Worm (Caenorhabditis elegans) whole organism, young adult: ENCODE results near the gene F23H12.5.

Source experiments
- C17E4.6 ChIP-seq: fragments of 200-800 bp; sonication (Bioruptor generic); IDR thresholded peaks from 2 replicates; pipeline ENCODE4 v1.3.6; 2022; ENCODE audit warnings: missing genetic modification reagents, missing genetic modification characterization, missing compliant biosample characterization
- F10E7.11 ChIP-seq: sonication (generic microtip); optimal IDR thresholded peaks from 2 replicates; lab custom pipeline; 2017; ENCODE audit warnings: mild to moderate bottlenecking, missing genetic modification characterization, moderate library complexity, missing compliant biosample characterization
- athp-1 ChIP-seq: sonication (generic microtip); optimal IDR thresholded peaks from 2 replicates; lab custom pipeline; 2017; ENCODE audit warnings: mild to moderate bottlenecking, missing genetic modification characterization, missing compliant biosample characterization
- attf-3 ChIP-seq: fragments of 200-800 bp; sonication (Bioruptor generic); conservative IDR thresholded peaks from 2 replicates; pipeline ENCODE4 v1.3.6; 2022; ENCODE audit warnings: missing genetic modification reagents, missing genetic modification characterization, missing compliant biosample characterization
- ceh-79 ChIP-seq: sonication (generic microtip); optimal IDR thresholded peaks from 2 replicates; lab custom pipeline; 2017; ENCODE audit warnings: mild to moderate bottlenecking, missing genetic modification characterization, missing compliant biosample characterization
- fkh-3 ChIP-seq: sonication (generic microtip); optimal IDR thresholded peaks from 2 replicates; lab custom pipeline; 2016; ENCODE audit warnings: mild to moderate bottlenecking, missing genetic modification characterization, missing compliant biosample characterization
- him-1 ChIP-seq: sonication (generic microtip); optimal IDR thresholded peaks from 2 replicates; lab custom pipeline; 2016; ENCODE audit warnings: missing genotype, missing genetic modification reagents, missing genetic modification characterization, missing compliant biosample characterization
- madf-3 ChIP-seq: fragments of 200-800 bp; sonication (Bioruptor generic); IDR thresholded peaks from 2 replicates; pipeline ENCODE4 v1.3.6; 2022; ENCODE audit warnings: missing genetic modification reagents, missing genetic modification characterization, missing compliant biosample characterization
- unc-62 ChIP-seq: fragments of 150-350 bp; optimal IDR thresholded peaks from 2 replicates; lab custom pipeline; 2014; ENCODE audit warnings: missing biosample characterization, missing genetic modification reagents, missing genetic modification characterization
- zim-3 ChIP-seq: sonication (generic microtip); optimal IDR thresholded peaks from 2 replicates; lab custom pipeline; 2017; ENCODE audit warnings: mild to moderate bottlenecking, missing genetic modification characterization, moderate library complexity, missing compliant biosample characterization
- ztf-25 ChIP-seq: fragments of 200-800 bp; sonication (Bioruptor generic); IDR thresholded peaks from 2 replicates; pipeline ENCODE4 v1.3.6; 2022; ENCODE audit warnings: missing genetic modification reagents, missing genetic modification characterization, missing compliant biosample characterization

DNA sequence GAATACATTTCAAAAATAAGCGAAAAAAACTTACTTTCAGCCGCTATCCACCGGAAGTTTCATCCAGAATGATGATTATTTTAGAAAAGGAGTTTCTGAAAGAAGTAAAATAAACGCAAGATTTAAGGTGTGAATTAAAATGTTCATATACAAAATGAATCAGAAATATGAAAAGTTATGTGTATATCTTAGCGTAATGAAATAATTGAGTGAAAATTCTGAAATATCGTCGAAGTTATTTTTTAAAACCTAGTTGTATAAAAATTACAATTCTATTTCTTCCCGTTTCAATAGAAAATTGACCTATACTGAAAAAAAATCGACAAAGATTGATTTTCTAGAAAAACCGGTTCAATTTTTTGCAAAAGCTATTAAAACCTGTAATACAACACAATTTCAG, 20.6 kb upstream of the F23H12.5 start, which contains the start of gene twk-13:
- no peak for TF ChIP-seq ceh-79 (tag; lab: Kevin White, UChicago)
- TF ChIP-seq attf-3 (GFP tag; lab: Robert Waterston, UW), result no peak
- no peak for TF ChIP-seq F10E7.11 (tag; lab: Kevin White, UChicago)
- TF ChIP-seq zim-3 (tag; lab: Kevin White, UChicago), result no peak
- no peak for TF ChIP-seq athp-1
- TF ChIP-seq madf-3 (GFP tag; lab: Robert Waterston, UW), result no peak
- no peak for TF ChIP-seq him-1
- TF ChIP-seq ztf-25 (GFP tag; lab: Robert Waterston, UW), result no peak
- TF ChIP-seq unc-62 (GFP tag; lab: Kevin White, UChicago), result no peak
- no peak for TF ChIP-seq C17E4.6
- no peak for TF ChIP-seq fkh-3 (tag; lab: Kevin White, UChicago)
